Worm (Caenorhabditis elegans) whole organism, L4 larva: Measurements from ENCODE around the gene srlf-32.

Experiments used
- F10B5.3 ChIP-seq: sonication (generic microtip); optimal IDR thresholded peaks from 2 replicates; lab custom pipeline; 2016; ENCODE audit warnings: mild to moderate bottlenecking, missing genetic modification characterization, missing compliant biosample characterization
- egl-27 ChIP-seq: sonication (generic microtip); optimal IDR thresholded peaks from 3 replicates; lab custom pipeline; 2017; ENCODE audit warnings: missing biosample characterization, missing genetic modification reagents, missing genetic modification characterization
- hlh-30 ChIP-seq: sonication (generic microtip); optimal IDR thresholded peaks from 2 replicates; lab custom pipeline; 2017; ENCODE audit warnings: antibody characterized with exemption, mild to moderate bottlenecking, missing genetic modification characterization, missing compliant biosample characterization; ENCODE audit not compliant: insufficient read depth
- lin-15B ChIP-seq: fragments of 150-350 bp; sonication (generic microtip); optimal IDR thresholded peaks from 3 replicates; lab custom pipeline; 2014; ENCODE audit warnings: missing biosample characterization, missing genetic modification characterization
- lsy-2 ChIP-seq, 2 experiments: fragments of 150-350 bp in 1 of 2; sonication (generic microtip) in 1 of 2; optimal IDR thresholded peaks; 2 replicates each; lab custom pipeline; 2014 to 2017; ENCODE audit warnings: missing biosample characterization in 2 of 2, missing genetic modification characterization in 2 of 2
- madf-9 ChIP-seq: fragments of 200-800 bp; sonication (Bioruptor generic); conservative IDR thresholded peaks from 2 replicates; pipeline ENCODE4 v1.3.6; 2022; ENCODE audit warnings: missing genetic modification reagents, missing genetic modification characterization, missing compliant biosample characterization
- mdl-1 ChIP-seq, 2 experiments: fragments of 150-350 bp in 1 of 2; sonication (generic microtip) in 1 of 2; optimal IDR thresholded peaks; 2 replicates each; lab custom pipeline; 2014 to 2017; ENCODE audit warnings: missing biosample characterization in 2 of 2, missing genetic modification characterization in 2 of 2
- nhr-111 ChIP-seq: fragments of 200-800 bp; sonication (Bioruptor generic); optimal IDR thresholded peaks from 2 replicates; lab custom pipeline; 2018; ENCODE audit warnings: mild to moderate bottlenecking, missing genetic modification characterization, missing compliant biosample characterization
- nhr-76 ChIP-seq: fragments of 150-350 bp; optimal IDR thresholded peaks from 2 replicates; lab custom pipeline; 2014; ENCODE audit warnings: missing biosample characterization, missing genetic modification characterization
- unc-62 ChIP-seq, 3 experiments: fragments of 150-350 bp in 1 of 3; sonication (generic microtip); optimal IDR thresholded peaks in 2 of 3; peaks in 1 of 3; 1 replicate in 1 of 3; 2 replicates in 2 of 3; lab custom pipeline; 2014 to 2017; ENCODE audit warnings: missing biosample characterization in 3 of 3, missing genetic modification characterization in 3 of 3, missing genetic modification reagents in 3 of 3, missing genotype in 1 of 3

ce11 chrIV:11970171-11970570 lies 44.3 kb downstream of the srlf-32 start, which contains the start of gene ZK829.9:
- no peak for TF ChIP-seq lin-15B
- no peak for TF ChIP-seq F10B5.3
- no peak for TF ChIP-seq unc-62 (GFP tag; optimal IDR thresholded peaks at IDR 0.05 in 1 of 2; lab: Kevin White, UChicago)
- TF ChIP-seq unc-62 (tag; optimal IDR thresholded peaks at IDR 0.05; lab: Kevin White, UChicago) = no peak
- TF ChIP-seq hlh-30 (tag; lab: Kevin White, UChicago) = no peak
- TF ChIP-seq egl-27 = no peak
- TF ChIP-seq mdl-1 (tag; optimal IDR thresholded peaks at IDR 0.05; lab: Kevin White, UChicago) = no peak
- no peak for TF ChIP-seq madf-9 (GFP tag; lab: Robert Waterston, UW)
- TF ChIP-seq nhr-76 (tag; lab: Kevin White, UChicago) = no peak
- TF ChIP-seq nhr-111 = no peak
- no peak for TF ChIP-seq lsy-2 (tag; optimal IDR thresholded peaks at IDR 0.05; lab: Kevin White, UChicago)
